Worm (Caenorhabditis elegans): Measurements from ENCODE around the gene srbc-11.

DNA sequence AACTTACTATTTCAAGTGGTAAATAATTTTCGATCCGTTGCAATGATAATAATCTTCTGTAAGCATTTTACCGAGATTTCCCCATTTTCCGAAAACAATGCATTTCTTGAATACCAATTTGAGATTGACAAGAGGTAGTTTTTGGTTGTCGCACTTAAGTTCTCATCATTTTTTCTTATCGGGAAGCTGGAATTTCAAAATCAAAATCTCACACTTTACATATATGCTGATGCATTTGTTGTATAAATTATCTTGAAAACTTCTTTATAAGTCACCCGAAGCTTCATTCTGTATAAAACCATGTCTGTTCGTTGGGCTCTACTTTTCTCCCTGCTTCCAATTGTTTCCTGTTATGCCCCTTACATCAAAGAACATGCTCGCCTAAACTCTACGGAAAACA lies 43.7 kb downstream of the srbc-11 start, which contains the start of gene try-11:
- TF ChIP-seq xnd-1 (tag; optimal IDR thresholded peaks at IDR 0.05) = no peak
- TF ChIP-seq ekl-4 (GFP tag; IDR thresholded peaks at IDR 0.05) = no peak
- no peak for TF ChIP-seq sptf-2 (GFP tag; optimal IDR thresholded peaks at IDR 0.05)
- TF ChIP-seq pha-4 (tag; optimal IDR thresholded peaks at IDR 0.05) = no peak
- no peak for TF ChIP-seq nfya-1 (tag; optimal IDR thresholded peaks at IDR 0.05; ENCODE audit: borderline replicate concordance, insufficient read depth)
- TF ChIP-seq lsy-27 (tag; optimal IDR thresholded peaks at IDR 0.05; ENCODE audit: borderline replicate concordance, insufficient read depth) = no peak
- TF ChIP-seq ztf-25 (GFP tag; IDR thresholded peaks at IDR 0.05) = no peak
- TF ChIP-seq tbx-9 (tag; optimal IDR thresholded peaks at IDR 0.05; ENCODE audit: borderline replicate concordance) = no peak
- TF ChIP-seq pbrm-1 (GFP tag; IDR thresholded peaks at IDR 0.05) = no peak
- TF ChIP-seq him-1 (tag; optimal IDR thresholded peaks at IDR 0.05) = no peak
- no peak for TF ChIP-seq B0261.1 (tag; optimal IDR thresholded peaks at IDR 0.05)
- TF ChIP-seq snpc-4 (GFP tag; optimal IDR thresholded peaks at IDR 0.05) = no peak
- TF ChIP-seq snpc-4 (tag; optimal IDR thresholded peaks at IDR 0.05) = no peak

Data from whole organism, young adult.